Fruit fly (Drosophila melanogaster) whole organism, embryonic: Measurements from ENCODE around the gene Tbcd.
A peak's percentile ranks its signal among the peaks of the same experiment; 100 is the strongest.

ENCODE experiments used
- CG10209 ChIP-seq: fragments of 200-800 bp; sonication (Bioruptor generic); optimal IDR thresholded peaks from 3 replicates; lab custom pipeline; 2017; ENCODE audit warnings: missing biosample characterization, mild to moderate bottlenecking, missing genetic modification characterization, missing genetic modification reagents
- CG12155 ChIP-seq: fragments of 200-800 bp; sonication (Bioruptor generic); optimal IDR thresholded peaks from 3 replicates; lab custom pipeline; 2016; ENCODE audit warnings: missing biosample characterization, missing genetic modification characterization
- CG12769 ChIP-seq: fragments of 200-800 bp; sonication (Bioruptor generic); optimal IDR thresholded peaks from 2 replicates; lab custom pipeline; 2019; ENCODE audit warnings: missing biosample characterization, mild to moderate bottlenecking, missing genetic modification characterization, moderate library complexity
- CG15011 ChIP-seq: fragments of 200-800 bp; sonication (Bioruptor generic); optimal IDR thresholded peaks from 3 replicates; lab custom pipeline; 2018; ENCODE audit warnings: missing biosample characterization, mild to moderate bottlenecking, missing genetic modification characterization
- CG15073 ChIP-seq: fragments of 200-800 bp; sonication (Bioruptor generic); optimal IDR thresholded peaks from 2 replicates; lab custom pipeline; 2016; ENCODE audit warnings: missing biosample characterization, missing genetic modification characterization
- CG18476 ChIP-seq: fragments of 200-800 bp; sonication (Bioruptor generic); optimal IDR thresholded peaks from 2 replicates; lab custom pipeline; 2016; ENCODE audit warnings: missing biosample characterization, mild to moderate bottlenecking, missing genetic modification characterization
- CG2129 ChIP-seq: fragments of 200-800 bp; sonication (Bioruptor generic); IDR thresholded peaks from 2 replicates; pipeline ENCODE4 v1.3.6; 2022; ENCODE audit warnings: missing biosample characterization, missing genetic modification characterization; ENCODE audit not compliant: partially characterized antibody
- CG34422 ChIP-seq: fragments of 200-800 bp; sonication (Bioruptor generic); IDR thresholded peaks from 3 replicates; pipeline ENCODE4 v1.3.6; 2022; ENCODE audit warnings: missing biosample characterization, missing genetic modification characterization
- CG3995 ChIP-seq: fragments of 200-800 bp; sonication (Bioruptor generic); optimal IDR thresholded peaks from 3 replicates; lab custom pipeline; 2016; ENCODE audit warnings: missing biosample characterization, missing genetic modification characterization
- CG5180 ChIP-seq: fragments of 200-800 bp; sonication (Bioruptor generic); optimal IDR thresholded peaks from 3 replicates; lab custom pipeline; 2017; ENCODE audit warnings: missing biosample characterization, missing genetic modification characterization, mild to moderate bottlenecking, moderate library complexity, missing genetic modification reagents
- CG6254 ChIP-seq: fragments of 200-800 bp; sonication (Bioruptor generic); optimal IDR thresholded peaks from 3 replicates; lab custom pipeline; 2017; ENCODE audit warnings: mild to moderate bottlenecking, missing biosample characterization, missing genetic modification reagents, missing genetic modification characterization
- CG7372 ChIP-seq: fragments of 200-800 bp; sonication (Bioruptor generic); IDR thresholded peaks from 2 replicates; pipeline ENCODE4 v1.3.6; 2022; ENCODE audit warnings: missing biosample characterization, missing genetic modification characterization
- CG8478 ChIP-seq: fragments of >200 bp; optimal IDR thresholded peaks from 2 replicates; lab custom pipeline; 2018
- CG9437 ChIP-seq: fragments of 200-800 bp; sonication (Bioruptor generic); optimal IDR thresholded peaks from 2 replicates; lab custom pipeline; 2018; ENCODE audit warnings: missing biosample characterization, mild to moderate bottlenecking, missing genetic modification characterization
- Eip74EF ChIP-seq, 2 experiments: fragments of 200-800 bp in 1 of 2; fragments of >200 bp in 1 of 2; sonication (Bioruptor generic) in 1 of 2; optimal IDR thresholded peaks; 2 replicates each; lab custom pipeline; 2017 to 2019; ENCODE audit warnings: missing biosample characterization in 2 of 2, missing genetic modification characterization in 2 of 2, mild to moderate bottlenecking in 1 of 2, moderate library complexity in 1 of 2
- Ets65A ChIP-seq: fragments of 200-800 bp; sonication (Bioruptor generic); peaks from one replicate; lab custom pipeline; 2016; ENCODE audit warnings: missing biosample characterization, missing genetic modification characterization
- Gug ChIP-seq: fragments of 200-800 bp; sonication (Bioruptor generic); IDR thresholded peaks from 4 replicates; pipeline ENCODE4 v1.3.6; 2022; ENCODE audit warnings: missing biosample characterization, missing genetic modification characterization
- HHEX ChIP-seq: fragments of 200-800 bp; sonication (Bioruptor generic); optimal IDR thresholded peaks from 3 replicates; lab custom pipeline; 2017; ENCODE audit warnings: missing biosample characterization, mild to moderate bottlenecking, missing genetic modification characterization, missing genetic modification reagents
- HLH3B ChIP-seq: fragments of 200-800 bp; sonication (Bioruptor generic); IDR thresholded peaks from 2 replicates; pipeline ENCODE4 v1.3.6; 2022; ENCODE audit warnings: missing biosample characterization, missing genetic modification characterization
- HLHmδ ChIP-seq: fragments of 200-800 bp; sonication (Bioruptor generic); optimal IDR thresholded peaks from 2 replicates; lab custom pipeline; 2018; ENCODE audit warnings: missing biosample characterization, mild to moderate bottlenecking, missing genetic modification characterization, moderate library complexity
- Hmr ChIP-seq: fragments of 200-800 bp; sonication (Bioruptor generic); optimal IDR thresholded peaks from 3 replicates; lab custom pipeline; 2017; ENCODE audit warnings: mild to moderate bottlenecking, missing biosample characterization, missing genetic modification reagents, missing genetic modification characterization
- Hr51 ChIP-seq, 2 experiments: fragments of 200-800 bp; sonication (Bioruptor generic); optimal IDR thresholded peaks; 2 replicates in 1 of 2; 3 replicates in 1 of 2; lab custom pipeline; 2016 to 2018; ENCODE audit warnings: missing biosample characterization in 2 of 2, missing genetic modification characterization in 2 of 2, mild to moderate bottlenecking in 1 of 2, moderate library complexity in 1 of 2
- Hr78 ChIP-seq, 2 experiments: fragments of 200-800 bp in 1 of 2; fragments of >200 bp in 1 of 2; sonication (Bioruptor generic) in 1 of 2; optimal IDR thresholded peaks; 2 replicates each; lab custom pipeline; 2017 to 2019; ENCODE audit warnings: missing biosample characterization in 2 of 2, missing genetic modification characterization in 2 of 2, mild to moderate bottlenecking in 1 of 2, moderate library complexity in 1 of 2
- Lhr ChIP-seq: fragments of 200-800 bp; sonication (Bioruptor generic); optimal IDR thresholded peaks from 3 replicates; lab custom pipeline; 2017; ENCODE audit warnings: mild to moderate bottlenecking, missing biosample characterization, missing genetic modification reagents, missing genetic modification characterization
- Nf-YC ChIP-seq: fragments of 200-800 bp; optimal IDR thresholded peaks from 3 replicates; lab custom pipeline; 2019; ENCODE audit warnings: missing biosample characterization, mild to moderate bottlenecking, missing genetic modification characterization, moderate library complexity
- NfI ChIP-seq: fragments of 200-800 bp; sonication (Bioruptor generic); optimal IDR thresholded peaks from 3 replicates; lab custom pipeline; 2018; ENCODE audit warnings: missing biosample characterization, mild to moderate bottlenecking, missing genetic modification characterization, moderate library complexity
- Oaz ChIP-seq: fragments of 200-800 bp; sonication (Bioruptor generic); IDR thresholded peaks from 2 replicates; pipeline ENCODE4 v1.3.6; 2022; ENCODE audit warnings: missing biosample characterization, missing genetic modification characterization
- Poxn ChIP-seq: fragments of 200-800 bp; sonication (Bioruptor generic); IDR thresholded peaks from 2 replicates; pipeline ENCODE4 v1.3.6; 2022; ENCODE audit warnings: missing biosample characterization, missing genetic modification characterization
- Scr ChIP-seq: fragments of 200-800 bp; sonication (Bioruptor generic); IDR thresholded peaks from 2 replicates; pipeline ENCODE4 v1.3.6; 2022; ENCODE audit warnings: missing biosample characterization, missing genetic modification characterization; ENCODE audit not compliant: partially characterized antibody
- Trl ChIP-seq, 3 experiments: fragments of >200 bp in 2 of 3; fragments of 200-800 bp in 1 of 3; sonication (Bioruptor generic) in 1 of 3; optimal IDR thresholded peaks; 2 replicates in 1 of 3; 3 replicates in 2 of 3; lab custom pipeline; 2016 to 2017; ENCODE audit warnings: missing biosample characterization in 1 of 3, missing genetic modification characterization in 1 of 3
- ab ChIP-seq: fragments of 200-800 bp; sonication (Bioruptor generic); optimal IDR thresholded peaks from 2 replicates; lab custom pipeline; 2016; ENCODE audit warnings: missing biosample characterization, missing genetic modification characterization
- abd-A ChIP-seq: fragments of 200-800 bp; sonication (Bioruptor generic); optimal IDR thresholded peaks from 3 replicates; lab custom pipeline; 2019; ENCODE audit warnings: missing biosample characterization, mild to moderate bottlenecking, missing genetic modification characterization, moderate library complexity
- bsh ChIP-seq, 2 experiments: fragments of 200-800 bp; sonication (Bioruptor generic); optimal IDR thresholded peaks; 2 replicates each; lab custom pipeline; 2017 to 2018; ENCODE audit warnings: mild to moderate bottlenecking in 2 of 2, missing biosample characterization in 2 of 2, missing genetic modification characterization in 2 of 2, moderate library complexity in 1 of 2
- cg ChIP-seq: fragments of 200-800 bp; sonication (Bioruptor generic); optimal IDR thresholded peaks from 3 replicates; lab custom pipeline; 2019; ENCODE audit warnings: missing biosample characterization, mild to moderate bottlenecking, missing genetic modification characterization, moderate library complexity
- chn ChIP-seq: fragments of 200-800 bp; sonication (Bioruptor generic); optimal IDR thresholded peaks from 2 replicates; lab custom pipeline; 2016; ENCODE audit warnings: missing biosample characterization, missing genetic modification characterization
- corto ChIP-seq: fragments of 200-800 bp; sonication (Bioruptor generic); optimal IDR thresholded peaks from 2 replicates; lab custom pipeline; 2016; ENCODE audit warnings: missing biosample characterization, mild to moderate bottlenecking, missing genetic modification characterization, moderate library complexity
- klu ChIP-seq: fragments of 200-800 bp; sonication (Bioruptor generic); IDR thresholded peaks from 2 replicates; pipeline ENCODE4 v1.3.6; 2022; ENCODE audit warnings: missing biosample characterization, missing genetic modification characterization
- lbe ChIP-seq: fragments of 200-800 bp; sonication (Bioruptor generic); optimal IDR thresholded peaks from 2 replicates; lab custom pipeline; 2016; ENCODE audit warnings: missing biosample characterization, mild to moderate bottlenecking, missing genetic modification characterization
- nerfin-1 ChIP-seq: fragments of 200-800 bp; sonication (Bioruptor generic); optimal IDR thresholded peaks from 3 replicates; lab custom pipeline; 2019; ENCODE audit warnings: missing biosample characterization, mild to moderate bottlenecking, missing genetic modification characterization, moderate library complexity
- nom ChIP-seq: fragments of 200-800 bp; sonication (Bioruptor generic); optimal IDR thresholded peaks from 2 replicates; lab custom pipeline; 2017; ENCODE audit warnings: missing biosample characterization, missing genetic modification characterization, mild to moderate bottlenecking, moderate library complexity, missing genetic modification reagents
- odd ChIP-seq: fragments of 200-800 bp; sonication (Bioruptor generic); optimal IDR thresholded peaks from 2 replicates; lab custom pipeline; 2017; ENCODE audit warnings: missing biosample characterization, mild to moderate bottlenecking, missing genetic modification characterization
- pros ChIP-seq: fragments of 200-800 bp; sonication (Bioruptor generic); optimal IDR thresholded peaks from 3 replicates; lab custom pipeline; 2019; ENCODE audit warnings: missing biosample characterization, mild to moderate bottlenecking, missing genetic modification characterization, moderate library complexity
- rib ChIP-seq: fragments of 200-800 bp; sonication (Bioruptor generic); IDR thresholded peaks from 2 replicates; pipeline ENCODE4 v1.3.6; 2022; ENCODE audit warnings: missing biosample characterization, missing genetic modification characterization
- run ChIP-seq: fragments of 200-800 bp; sonication (Bioruptor generic); optimal IDR thresholded peaks from 3 replicates; lab custom pipeline; 2018; ENCODE audit warnings: missing biosample characterization, mild to moderate bottlenecking, missing genetic modification characterization
- sqz ChIP-seq: fragments of 200-800 bp; sonication (Bioruptor generic); optimal IDR thresholded peaks from 3 replicates; lab custom pipeline; 2018; ENCODE audit warnings: missing biosample characterization, mild to moderate bottlenecking, missing genetic modification characterization
- twi ChIP-seq: fragments of 200-800 bp; optimal IDR thresholded peaks from 2 replicates; lab custom pipeline; 2019; ENCODE audit warnings: missing biosample characterization, mild to moderate bottlenecking, missing genetic modification characterization, moderate library complexity
- wek ChIP-seq: fragments of 200-800 bp; sonication (Bioruptor generic); optimal IDR thresholded peaks from 3 replicates; lab custom pipeline; 2018; ENCODE audit warnings: missing biosample characterization, mild to moderate bottlenecking, missing genetic modification characterization, moderate library complexity

Gene Tbcd

DNA sequence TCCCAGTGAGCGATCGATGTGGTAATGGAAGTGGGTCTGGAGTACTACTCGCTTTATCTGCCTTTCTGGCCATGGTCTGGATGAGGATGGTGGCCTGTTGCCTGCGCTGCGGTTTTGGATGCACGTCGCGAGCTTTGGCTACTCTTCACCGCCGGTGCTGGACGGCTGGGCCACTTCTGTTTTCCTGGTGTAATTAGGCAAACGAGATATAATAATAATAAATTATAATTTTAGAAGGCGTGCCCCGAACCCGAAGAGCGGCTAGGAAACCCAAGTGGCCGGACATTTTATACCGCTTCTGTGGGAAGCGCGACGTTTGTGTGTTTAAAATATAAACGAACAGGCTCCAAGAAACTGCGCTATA is 52.1 kb downstream of the Tbcd start:
- TF ChIP-seq CG15073 (GFP tag; lab: Kevin White, UChicago) = no peak
- no peak for TF ChIP-seq wek
- peak; percentile 69 for TF ChIP-seq corto
- no peak for TF ChIP-seq HLH3B
- no peak for TF ChIP-seq rib
- no peak for TF ChIP-seq klu
- no peak for TF ChIP-seq run (tag; lab: Kevin White, UChicago)
- TF ChIP-seq CG10209 (GFP tag; lab: Kevin White, UChicago) = no peak
- TF ChIP-seq odd (GFP tag; lab: Kevin White, UChicago) = no peak
- TF ChIP-seq NfI (GFP tag; lab: Kevin White, UChicago) = no peak
- no peak for TF ChIP-seq CG7372 (GFP tag; lab: Robert Waterston, UW)
- TF ChIP-seq nom (GFP tag; lab: Kevin White, UChicago) = peak; percentile 42
- no peak for TF ChIP-seq sqz (GFP tag; lab: Kevin White, UChicago)
- TF ChIP-seq Hr51 (GFP tag; optimal IDR thresholded peaks at IDR 0.05; lab: Kevin White, UChicago) = no peak
- no peak for TF ChIP-seq CG3995
- TF ChIP-seq CG18476 (GFP tag; lab: Kevin White, UChicago) = no peak

DNA sequence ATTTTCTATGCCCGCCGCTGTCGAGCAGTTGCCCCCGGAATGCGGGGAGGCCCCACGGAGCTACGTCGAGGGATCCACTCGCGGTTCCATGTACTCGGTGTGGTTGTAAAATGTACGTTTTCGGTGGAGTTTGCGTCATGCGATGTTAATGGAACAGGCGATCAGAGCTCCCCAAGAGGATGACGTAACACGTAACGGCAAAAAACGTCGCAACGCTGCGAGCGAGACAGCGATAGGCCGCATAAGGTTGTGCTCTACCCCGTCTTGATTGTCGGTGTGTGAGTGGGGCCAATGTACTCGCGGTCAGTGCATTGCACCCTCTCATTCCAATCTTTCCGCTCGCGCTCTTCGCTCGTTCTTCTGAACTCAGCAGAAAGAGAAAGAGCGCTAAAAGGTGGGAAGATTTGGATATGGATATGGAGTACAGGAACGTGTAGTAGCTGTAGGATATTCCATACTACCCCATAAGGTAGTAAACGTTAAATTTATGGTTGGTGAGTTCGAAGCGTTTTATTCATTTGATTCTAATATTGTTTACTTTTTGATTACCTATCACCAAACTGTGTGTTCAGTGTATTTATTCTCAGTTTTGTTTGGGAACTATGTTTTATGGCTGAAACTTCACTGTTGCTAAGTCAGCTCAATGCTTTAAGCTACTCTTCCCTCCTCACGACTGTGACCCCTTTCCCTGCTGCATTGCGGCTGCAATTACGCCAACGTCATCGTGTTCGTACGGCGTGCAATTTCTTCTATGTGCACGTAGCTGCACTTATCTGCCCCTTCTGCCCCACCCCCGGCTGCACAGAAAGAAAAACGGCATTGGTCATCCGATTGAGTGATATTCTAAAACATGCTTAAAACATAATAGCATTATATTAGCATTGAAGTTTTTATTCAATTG is 53.1 kb downstream of the Tbcd start:
- TF ChIP-seq pros (peak; percentile 84), Poxn (GFP tag; lab: Robert Waterston, UW) (no peak), HLHmδ (GFP tag; lab: Kevin White, UChicago) (peak; percentile 63), CG2129 (GFP tag; lab: Robert Waterston, UW) (no peak), CG12769 (tag; lab: Kevin White, UChicago) (peak; percentile 81), chn (GFP tag; lab: Kevin White, UChicago) (no peak), HHEX (GFP tag; lab: Kevin White, UChicago) (no peak), CG15011 (GFP tag; lab: Kevin White, UChicago) (no peak), ab (GFP tag; lab: Kevin White, UChicago) (peak; percentile 40), Lhr (GFP tag; lab: Kevin White, UChicago) (peak; percentile 41), Hmr (GFP tag; lab: Kevin White, UChicago) (peak; percentile 7), nerfin-1 (tag; lab: Kevin White, UChicago) (peak; percentile 4), Gug (GFP tag; lab: Robert Waterston, UW) (no peak), lbe (GFP tag; lab: Kevin White, UChicago) (peak; percentile 33), Oaz (GFP tag; lab: Robert Waterston, UW) (no peak), Scr (no peak), CG34422 (GFP tag; lab: Robert Waterston, UW) (no peak), CG9437 (GFP tag; lab: Kevin White, UChicago) (peak; percentile 98), CG8478 (peak; percentile 63), Nf-YC (tag; lab: Kevin White, UChicago) (peak; percentile 64), twi (tag; lab: Kevin White, UChicago) (no peak), CG5180 (peak; percentile 60), Ets65A (GFP tag; lab: Kevin White, UChicago) (peak; percentile 67), Eip74EF (GFP tag; optimal IDR thresholded peaks at IDR 0.05; lab: Kevin White, UChicago) (peak in 1 of 2 experiments; percentile 10), cg (GFP tag; lab: Kevin White, UChicago) (peak; percentile 89), abd-A (peak; percentile 46), Trl (optimal IDR thresholded peaks at IDR 0.05; lab: Kevin White, UChicago) (peak; percentile 51 to 66), Trl (GFP tag; optimal IDR thresholded peaks at IDR 0.05; lab: Kevin White, UChicago) (no peak), bsh (GFP tag; optimal IDR thresholded peaks at IDR 0.05; lab: Kevin White, UChicago) (peak in 1 of 2 experiments; percentile 7), CG6254 (GFP tag; lab: Kevin White, UChicago) (peak; percentile 4), CG12155 (GFP tag; lab: Kevin White, UChicago) (peak; percentile 10), Hr78 (GFP tag; optimal IDR thresholded peaks at IDR 0.05; lab: Kevin White, UChicago) (peak in 1 of 2 experiments; percentile 53)
